Fruit fly (Drosophila melanogaster) whole organism, embryonic: ENCODE data around the gene Sas-6.

Experiments used
- Antp ChIP-seq: fragments of 200-800 bp; sonication (Bioruptor generic); optimal IDR thresholded peaks from 3 replicates; lab custom pipeline; 2016; ENCODE audit warnings: missing biosample characterization, missing genetic modification characterization
- Awh ChIP-seq: fragments of 200-800 bp; sonication (Bioruptor generic); IDR thresholded peaks from 2 replicates; pipeline ENCODE4, ENCODE4 v1.3.6; 2022; ENCODE audit warnings: missing biosample characterization, missing genetic modification characterization
- CG10274 ChIP-seq: fragments of 200-800 bp; sonication (Bioruptor generic); optimal IDR thresholded peaks from 3 replicates; lab custom pipeline; 2017; ENCODE audit warnings: missing biosample characterization, mild to moderate bottlenecking, missing genetic modification characterization
- CG11398 ChIP-seq: fragments of 200-800 bp; sonication (Bioruptor generic); optimal IDR thresholded peaks from 2 replicates; lab custom pipeline; 2016; ENCODE audit warnings: missing biosample characterization, missing genetic modification characterization
- CG11695 ChIP-seq: fragments of 200-800 bp; sonication (Bioruptor generic); IDR thresholded peaks from 3 replicates; pipeline ENCODE4 v1.3.6; 2022; ENCODE audit warnings: missing biosample characterization, missing genetic modification characterization
- CG12769 ChIP-seq: fragments of 200-800 bp; sonication (Bioruptor generic); optimal IDR thresholded peaks from 2 replicates; lab custom pipeline; 2019; ENCODE audit warnings: missing biosample characterization, mild to moderate bottlenecking, missing genetic modification characterization, moderate library complexity
- CG12942 ChIP-seq: fragments of 200-800 bp; sonication (Bioruptor generic); optimal IDR thresholded peaks from 3 replicates; lab custom pipeline; 2016; ENCODE audit warnings: missing biosample characterization, missing genetic modification characterization
- CG13123 ChIP-seq: fragments of 200-800 bp; sonication (Bioruptor generic); optimal IDR thresholded peaks from 2 replicates; lab custom pipeline; 2016; ENCODE audit warnings: missing biosample characterization, missing genetic modification characterization
- CG13424 ChIP-seq: fragments of 200-800 bp; sonication (Bioruptor generic); optimal IDR thresholded peaks from 2 replicates; lab custom pipeline; 2019; ENCODE audit warnings: missing biosample characterization, mild to moderate bottlenecking, missing genetic modification characterization, moderate library complexity
- CG1603 ChIP-seq: fragments of 200-800 bp; sonication (Bioruptor generic); optimal IDR thresholded peaks from 2 replicates; lab custom pipeline; 2019; ENCODE audit warnings: missing biosample characterization, mild to moderate bottlenecking, missing genetic modification characterization, moderate library complexity
- CG16815 ChIP-seq: fragments of 200-800 bp; sonication (Bioruptor generic); optimal IDR thresholded peaks from 3 replicates; lab custom pipeline; 2017; ENCODE audit warnings: missing biosample characterization, mild to moderate bottlenecking, missing genetic modification characterization
- CG30431 ChIP-seq: fragments of 200-800 bp; sonication (Bioruptor generic); optimal IDR thresholded peaks from 2 replicates; lab custom pipeline; 2017; ENCODE audit warnings: missing biosample characterization, missing genetic modification characterization
- CG31441 ChIP-seq: fragments of 200-800 bp; sonication (Bioruptor generic); IDR thresholded peaks from 2 replicates; pipeline ENCODE4 v1.3.6; 2022; ENCODE audit warnings: missing biosample characterization, missing genetic modification characterization
- CG3407 ChIP-seq: fragments of 200-800 bp; sonication (Bioruptor generic); optimal IDR thresholded peaks from 2 replicates; lab custom pipeline; 2018; ENCODE audit warnings: missing biosample characterization, mild to moderate bottlenecking, missing genetic modification characterization
- CG6765 ChIP-seq: fragments of 200-800 bp; sonication (Bioruptor generic); optimal IDR thresholded peaks from 3 replicates; lab custom pipeline; 2017; ENCODE audit warnings: missing biosample characterization, mild to moderate bottlenecking, missing genetic modification characterization
- CG7556 ChIP-seq: fragments of 200-800 bp; sonication (Bioruptor generic); optimal IDR thresholded peaks from 2 replicates; lab custom pipeline; 2017; ENCODE audit warnings: missing biosample characterization, mild to moderate bottlenecking, missing genetic modification characterization
- CG8089 ChIP-seq: fragments of 200-800 bp; sonication (Bioruptor generic); optimal IDR thresholded peaks from 3 replicates; lab custom pipeline; 2016; ENCODE audit warnings: missing biosample characterization, missing genetic modification characterization
- CG8924 ChIP-seq: fragments of 200-800 bp; optimal IDR thresholded peaks from 3 replicates; lab custom pipeline; 2019; ENCODE audit warnings: missing biosample characterization, mild to moderate bottlenecking, missing genetic modification characterization, moderate library complexity
- CG9215 ChIP-seq: fragments of 200-800 bp; sonication (Bioruptor generic); IDR thresholded peaks from 2 replicates; pipeline ENCODE4 v1.3.6; 2022; ENCODE audit warnings: missing biosample characterization, missing genetic modification characterization
- CG9727 ChIP-seq: fragments of 200-800 bp; sonication (Bioruptor generic); optimal IDR thresholded peaks from 3 replicates; lab custom pipeline; 2017; ENCODE audit warnings: missing biosample characterization, mild to moderate bottlenecking, missing genetic modification characterization
- CG9932 ChIP-seq: fragments of 200-800 bp; sonication (Bioruptor generic); IDR thresholded peaks from 2 replicates; pipeline ENCODE4 v1.3.6; 2022; ENCODE audit warnings: missing biosample characterization, missing genetic modification characterization
- CHES-1-like ChIP-seq: fragments of 200-800 bp; sonication (Bioruptor generic); optimal IDR thresholded peaks from 2 replicates; lab custom pipeline; 2016; ENCODE audit warnings: missing biosample characterization, missing genetic modification characterization
- D ChIP-seq, 2 experiments: fragments of 200-800 bp in 1 of 2; fragments of >200 bp in 1 of 2; sonication (Bioruptor generic) in 1 of 2; optimal IDR thresholded peaks; 2 replicates in 1 of 2; 3 replicates in 1 of 2; lab custom pipeline; 2017; ENCODE audit warnings: mild to moderate bottlenecking in 1 of 2, missing biosample characterization in 1 of 2, missing genetic modification characterization in 1 of 2, missing genetic modification reagents in 1 of 2
- D19B ChIP-seq: fragments of 200-800 bp; sonication (Bioruptor generic); optimal IDR thresholded peaks from 2 replicates; lab custom pipeline; 2017; ENCODE audit warnings: missing biosample characterization, mild to moderate bottlenecking, missing genetic modification characterization
- Dek ChIP-seq: fragments of 200-800 bp; sonication (Bioruptor generic); optimal IDR thresholded peaks from 3 replicates; lab custom pipeline; 2019; ENCODE audit warnings: missing biosample characterization, mild to moderate bottlenecking, missing genetic modification characterization, moderate library complexity
- Fer1 ChIP-seq: fragments of 200-800 bp; sonication (Bioruptor generic); optimal IDR thresholded peaks from 2 replicates; lab custom pipeline; 2017; ENCODE audit warnings: missing biosample characterization, mild to moderate bottlenecking, missing genetic modification characterization
- MBD-R2 ChIP-seq: fragments of 200-800 bp; sonication (Bioruptor generic); IDR thresholded peaks from 2 replicates; pipeline ENCODE4 v1.3.6; 2022; ENCODE audit warnings: missing biosample characterization, missing genetic modification characterization
- NfI ChIP-seq: fragments of 200-800 bp; sonication (Bioruptor generic); optimal IDR thresholded peaks from 3 replicates; lab custom pipeline; 2018; ENCODE audit warnings: missing biosample characterization, mild to moderate bottlenecking, missing genetic modification characterization, moderate library complexity
- Oli ChIP-seq: fragments of 200-800 bp; sonication (Bioruptor generic); optimal IDR thresholded peaks from 2 replicates; lab custom pipeline; 2018; ENCODE audit warnings: missing biosample characterization, mild to moderate bottlenecking, missing genetic modification characterization, moderate library complexity
- Optix ChIP-seq: fragments of 200-800 bp; sonication (Bioruptor generic); IDR thresholded peaks from 3 replicates; pipeline ENCODE4 v1.3.6; 2022; ENCODE audit warnings: missing biosample characterization, missing genetic modification characterization
- Ravus ChIP-seq: fragments of 200-800 bp; sonication (Bioruptor generic); IDR thresholded peaks from 2 replicates; pipeline ENCODE4 v1.3.6; 2022; ENCODE audit warnings: missing biosample characterization, missing genetic modification characterization
- Sox100B ChIP-seq: fragments of 200-800 bp; sonication (Bioruptor generic); optimal IDR thresholded peaks from 3 replicates; lab custom pipeline; 2018; ENCODE audit warnings: missing biosample characterization, mild to moderate bottlenecking, missing genetic modification characterization
- Stat92E ChIP-seq, 3 experiments: fragments of >200 bp in 2 of 3; fragments of 200-800 bp in 1 of 3; sonication (Bioruptor generic) in 1 of 3; optimal IDR thresholded peaks; 2 replicates each; lab custom pipeline; 2017 to 2019; ENCODE audit warnings: missing biosample characterization in 3 of 3, missing genetic modification characterization in 3 of 3, mild to moderate bottlenecking in 1 of 3, moderate library complexity in 1 of 3
- TFAM ChIP-seq: fragments of 200-800 bp; sonication (Bioruptor generic); optimal IDR thresholded peaks from 2 replicates; lab custom pipeline; 2017; ENCODE audit warnings: missing biosample characterization, missing genetic modification characterization, inconsistent platforms
- Usf ChIP-seq: fragments of 200-800 bp; sonication (Bioruptor generic); optimal IDR thresholded peaks from 2 replicates; lab custom pipeline; 2017; ENCODE audit warnings: missing genotype, missing biosample characterization, missing genetic modification characterization
- bsh ChIP-seq, 2 experiments: fragments of 200-800 bp; sonication (Bioruptor generic); optimal IDR thresholded peaks; 2 replicates each; lab custom pipeline; 2017 to 2018; ENCODE audit warnings: mild to moderate bottlenecking in 2 of 2, missing biosample characterization in 2 of 2, missing genetic modification characterization in 2 of 2, moderate library complexity in 1 of 2
- disco-r ChIP-seq: fragments of 200-800 bp; sonication (Bioruptor generic); optimal IDR thresholded peaks from 2 replicates; lab custom pipeline; 2016; ENCODE audit warnings: missing biosample characterization, missing genetic modification characterization
- fd102C ChIP-seq: fragments of 200-800 bp; sonication (Bioruptor generic); optimal IDR thresholded peaks from 2 replicates; lab custom pipeline; 2018; ENCODE audit warnings: missing biosample characterization, mild to moderate bottlenecking, missing genetic modification characterization, moderate library complexity
- fd3F ChIP-seq: fragments of 200-800 bp; sonication (Bioruptor generic); optimal IDR thresholded peaks from 2 replicates; lab custom pipeline; 2018; ENCODE audit warnings: missing biosample characterization, mild to moderate bottlenecking, missing genetic modification characterization, moderate library complexity
- fru ChIP-seq: fragments of >200 bp; optimal IDR thresholded peaks from 2 replicates; lab custom pipeline; 2017
- hbn ChIP-seq: fragments of 200-800 bp; sonication (Bioruptor generic); IDR thresholded peaks from 2 replicates; pipeline ENCODE4 v1.3.6; 2022; ENCODE audit warnings: missing biosample characterization, missing genetic modification characterization; ENCODE audit not compliant: partially characterized antibody
- luna ChIP-seq: fragments of 200-800 bp; sonication (Bioruptor generic); optimal IDR thresholded peaks from 2 replicates; lab custom pipeline; 2016; ENCODE audit warnings: missing biosample characterization, missing genetic modification characterization
- nau ChIP-seq: fragments of 200-800 bp; sonication (Bioruptor generic); optimal IDR thresholded peaks from 3 replicates; lab custom pipeline; 2017; ENCODE audit warnings: missing biosample characterization, mild to moderate bottlenecking, missing genetic modification characterization, missing genetic modification reagents
- pho ChIP-seq: fragments of 200-800 bp; sonication (Bioruptor generic); optimal IDR thresholded peaks from 2 replicates; lab custom pipeline; 2016; ENCODE audit warnings: missing biosample characterization, missing genetic modification characterization
- sc ChIP-seq, 3 experiments: fragments of >200 bp in 2 of 3; fragments of 200-800 bp in 1 of 3; sonication (Bioruptor generic) in 1 of 3; optimal IDR thresholded peaks; 2 replicates in 2 of 3; 3 replicates in 1 of 3; lab custom pipeline; 2017; ENCODE audit warnings: mild to moderate bottlenecking in 1 of 3, missing biosample characterization in 1 of 3, missing genetic modification characterization in 1 of 3, missing genetic modification reagents in 1 of 3
- tio ChIP-seq: fragments of 200-800 bp; sonication (Bioruptor generic); optimal IDR thresholded peaks from 2 replicates; lab custom pipeline; 2017; ENCODE audit warnings: missing biosample characterization, missing genetic modification characterization, inconsistent platforms
- tx ChIP-seq: fragments of 200-800 bp; sonication (Bioruptor generic); optimal IDR thresholded peaks from 2 replicates; lab custom pipeline; 2016; ENCODE audit warnings: missing biosample characterization, missing genetic modification characterization
- unpg ChIP-seq: fragments of 200-800 bp; sonication (Bioruptor generic); optimal IDR thresholded peaks from 3 replicates; lab custom pipeline; 2018; ENCODE audit warnings: missing biosample characterization, mild to moderate bottlenecking, missing genetic modification characterization, moderate library complexity
- zfh1 ChIP-seq: fragments of 200-800 bp; sonication (Bioruptor generic); IDR thresholded peaks from 3 replicates; pipeline ENCODE4 v1.3.6; 2022; ENCODE audit warnings: missing biosample characterization, missing genetic modification characterization

The Sas-6 gene

dm6 chr3R:30014977-30015514 lies 19.9 kb downstream of the Sas-6 start, which contains the start of gene CG7920 (continued):
- TF ChIP-seq fru (no peak), fd102C (GFP tag; lab: Kevin White, UChicago) (no peak), CG11398 (GFP tag; lab: Kevin White, UChicago) (no peak), Antp (GFP tag; lab: Kevin White, UChicago) (no peak), CG9932 (GFP tag; lab: Robert Waterston, UW) (no peak), Fer1 (peak; percentile 71), CG31441 (GFP tag; lab: Robert Waterston, UW) (0 out of 2 replicates have a peak, but pooled peaks have one; percentile 8), nau (peak; percentile 12), fd3F (GFP tag; lab: Kevin White, UChicago) (no peak), CG1603 (tag; lab: Kevin White, UChicago) (peak; percentile 63), CG10274 (peak; percentile 16), CG8089 (GFP tag; lab: Kevin White, UChicago) (no peak), Awh (GFP tag; lab: Robert Waterston, UW) (no peak), CG3407 (GFP tag; lab: Kevin White, UChicago) (no peak), NfI (peak; percentile 25), CHES-1-like (GFP tag; lab: Kevin White, UChicago) (peak; percentile 3), luna (no peak), CG6765 (GFP tag; lab: Kevin White, UChicago) (peak; percentile 72), CG11695 (no peak), CG13424 (tag; lab: Kevin White, UChicago) (no peak), CG9215 (no peak), unpg (GFP tag; lab: Kevin White, UChicago) (peak; percentile 8), CG13123 (GFP tag; lab: Kevin White, UChicago) (no peak), pho (GFP tag; lab: Kevin White, UChicago) (peak; percentile 46), D19B (GFP tag; lab: Kevin White, UChicago) (no peak), tx (no peak), Usf (no peak), hbn (GFP tag; lab: Robert Waterston, UW) (peak; percentile 54; the same call in 1 of the 2 replicates), Dek (peak; percentile 22), CG16815 (no peak), Ravus (GFP tag; lab: Robert Waterston, UW) (no peak), bsh (GFP tag; optimal IDR thresholded peaks at IDR 0.05; lab: Kevin White, UChicago) (peak in 1 of 2 experiments; percentile 14)

dm6 chr3R:30021009-30021408 lies 25.9 kb downstream of the Sas-6 start:
- TF ChIP-seq CG7556 (GFP tag; lab: Kevin White, UChicago) = no peak
- TF ChIP-seq CG13123 (GFP tag; lab: Kevin White, UChicago) = no peak
- no peak for TF ChIP-seq pho (GFP tag; lab: Kevin White, UChicago)
- TF ChIP-seq MBD-R2 = no peak
- no peak for TF ChIP-seq sc (optimal IDR thresholded peaks at IDR 0.05; lab: Kevin White, UChicago)
- no peak for TF ChIP-seq sc (GFP tag; optimal IDR thresholded peaks at IDR 0.05; lab: Kevin White, UChicago)
- TF ChIP-seq CG10274 = no peak
- TF ChIP-seq tio = no peak
- TF ChIP-seq CG30431 (GFP tag; lab: Kevin White, UChicago) = no peak
- TF ChIP-seq CG8924 (tag; lab: Kevin White, UChicago) = peak; percentile 8
- no peak for TF ChIP-seq D (optimal IDR thresholded peaks at IDR 0.05; lab: Kevin White, UChicago)
- peak; percentile 17 for TF ChIP-seq D (GFP tag; optimal IDR thresholded peaks at IDR 0.05; lab: Kevin White, UChicago)
- TF ChIP-seq TFAM (GFP tag; lab: Kevin White, UChicago) = no peak
- peak; percentile 24; the same call in 1 of the 2 replicates for TF ChIP-seq CG31441 (GFP tag; lab: Robert Waterston, UW)
- no peak for TF ChIP-seq Optix (GFP tag; lab: Robert Waterston, UW)
- TF ChIP-seq bsh (GFP tag; optimal IDR thresholded peaks at IDR 0.05; lab: Kevin White, UChicago) = peak in 1 of 2 experiments; percentile 29
- no peak for TF ChIP-seq Stat92E (GFP tag; optimal IDR thresholded peaks at IDR 0.05; lab: Kevin White, UChicago)
- TF ChIP-seq CG9727 (GFP tag; lab: Kevin White, UChicago) = no peak
- TF ChIP-seq Sox100B (GFP tag; lab: Kevin White, UChicago) = no peak
- no peak for TF ChIP-seq disco-r
- no peak for TF ChIP-seq CG12769
- no peak for TF ChIP-seq CG12942
- 0 out of 3 replicates have a peak, but pooled peaks have one; percentile 46 for TF ChIP-seq zfh1 (GFP tag; lab: Robert Waterston, UW)
- TF ChIP-seq Oli (tag; lab: Kevin White, UChicago) = peak; percentile 33
